Worm (Caenorhabditis elegans): ENCODE results near the gene F58H1.8.

Gene F58H1.8

DNA sequence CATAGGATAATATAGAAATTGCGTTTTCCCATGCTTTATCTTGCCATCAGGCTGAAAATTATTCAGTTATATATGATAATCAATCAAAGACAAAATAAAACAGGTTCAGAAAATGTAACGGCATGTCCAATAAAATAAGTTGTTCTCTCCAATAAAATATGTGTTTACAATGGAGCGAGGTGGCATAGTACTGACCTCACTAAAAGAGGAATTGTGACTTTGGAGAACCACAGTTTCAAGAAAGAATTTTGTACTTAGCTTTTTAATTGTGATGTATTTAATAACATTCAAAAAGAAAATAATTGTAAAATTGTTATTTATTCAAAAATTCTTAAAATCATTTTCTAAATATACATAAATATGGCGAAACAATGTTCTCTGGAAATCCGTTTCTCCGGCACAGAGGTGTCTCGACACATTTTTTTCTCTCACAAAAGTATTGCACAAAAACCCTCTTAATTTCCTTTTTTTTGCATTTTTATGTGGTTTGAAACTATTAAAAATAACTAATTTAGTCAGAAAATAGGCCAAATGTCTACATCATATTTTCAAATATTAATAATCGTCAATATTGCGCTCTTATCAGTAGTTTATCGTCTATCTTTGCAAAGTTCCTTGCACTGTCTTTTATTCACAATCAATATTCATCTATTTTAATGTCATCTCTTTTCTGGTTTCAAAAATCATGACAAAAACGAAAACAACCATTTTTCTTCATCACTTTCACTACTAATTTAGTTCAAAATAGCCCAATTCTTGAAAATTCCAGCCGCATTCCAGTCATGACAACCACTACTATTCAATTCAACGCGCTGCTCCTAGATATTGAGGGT lies 1.5 kb upstream of the F58H1.8 start, which contains the start of the genes aman-2 and F58H1.3:
Gene aman-2 (minus strand): TSS at position 51 of the 833 bp plus-strand sequence.
Gene F58H1.3 (plus strand): TSS at position 783 of the 833 bp plus-strand sequence.
- TF ChIP-seq F44E2.7 (GFP tag; IDR thresholded peaks at IDR 0.05): no peak
- peak; percentile 65 for TF ChIP-seq mes-2 (tag; optimal IDR thresholded peaks at IDR 0.05; ENCODE audit: poor library complexity, severe bottlenecking)
- no peak for TF ChIP-seq jun-1 (tag; optimal IDR thresholded peaks at IDR 0.05)
- no peak for TF ChIP-seq nhr-10 (tag; optimal IDR thresholded peaks at IDR 0.05)
- TF ChIP-seq lir-3 (tag; optimal IDR thresholded peaks at IDR 0.05): no peak
- no peak for TF ChIP-seq pha-4 (GFP tag; IDR thresholded peaks at IDR 0.05)
- TF ChIP-seq pha-4 (tag; optimal IDR thresholded peaks at IDR 0.05): no peak
- TF ChIP-seq nhr-48 (tag; optimal IDR thresholded peaks at IDR 0.05): no peak
- no peak for TF ChIP-seq lin-15B (tag; optimal IDR thresholded peaks at IDR 0.05)
- TF ChIP-seq mdl-1 (tag; optimal IDR thresholded peaks at IDR 0.05): no peak
- TF ChIP-seq nhr-102 (tag; optimal IDR thresholded peaks at IDR 0.05): no peak
- TF ChIP-seq ceh-32 (tag; optimal IDR thresholded peaks at IDR 0.05; ENCODE audit: poor library complexity): no peak
- no peak for TF ChIP-seq daf-8 (GFP tag; IDR thresholded peaks at IDR 0.05)
- TF ChIP-seq nhr-237 (tag; optimal IDR thresholded peaks at IDR 0.05): no peak
- TF ChIP-seq F37D6.2 (tag; optimal IDR thresholded peaks at IDR 0.05): no peak
- peak; percentile 20 for TF ChIP-seq hlh-30 (tag; optimal IDR thresholded peaks at IDR 0.05; ENCODE audit: insufficient read depth)
- no peak for TF ChIP-seq spr-3 (GFP tag; optimal IDR thresholded peaks at IDR 0.05)
- TF ChIP-seq snpc-1.2 (GFP tag; IDR thresholded peaks at IDR 0.05): no peak
- TF ChIP-seq lin-38 (GFP tag; IDR thresholded peaks at IDR 0.05): peak; percentile 71
- no peak for TF ChIP-seq dmd-8 (GFP tag; IDR thresholded peaks at IDR 0.05)
- no peak for TF ChIP-seq ceh-20 (GFP tag; IDR thresholded peaks at IDR 0.05)
- TF ChIP-seq rbr-2 (tag; optimal IDR thresholded peaks at IDR 0.05): no peak
- TF ChIP-seq F49E8.2 (tag; optimal IDR thresholded peaks at IDR 0.05; ENCODE audit: borderline replicate concordance): no peak
- TF ChIP-seq nhr-25 (tag; optimal IDR thresholded peaks at IDR 0.05; ENCODE audit: borderline replicate concordance, insufficient read depth): no peak
- TF ChIP-seq egl-43 (GFP tag; IDR thresholded peaks at IDR 0.05): no peak
- no peak for TF ChIP-seq zfp-3 (GFP tag; conservative IDR thresholded peaks at IDR 0.05)
- no peak for TF ChIP-seq zip-2 (tag; optimal IDR thresholded peaks at IDR 0.05)
- TF ChIP-seq dpl-1 (GFP tag; optimal IDR thresholded peaks at IDR 0.05): peak; percentile 27
- TF ChIP-seq saeg-2 (GFP tag; IDR thresholded peaks at IDR 0.05): no peak
- TF ChIP-seq ceh-28 (tag; optimal IDR thresholded peaks at IDR 0.05): no peak
- no peak for TF ChIP-seq ZK546.5 (tag; optimal IDR thresholded peaks at IDR 0.05)
- TF ChIP-seq arid-1 (GFP tag; conservative IDR thresholded peaks at IDR 0.05): no peak
- no peak for TF ChIP-seq set-16 (GFP tag; IDR thresholded peaks at IDR 0.05)
- no peak for TF ChIP-seq lim-7 (GFP tag; IDR thresholded peaks at IDR 0.05)
- no peak for TF ChIP-seq aha-1 (tag)
- TF ChIP-seq nhr-77 (tag; optimal IDR thresholded peaks at IDR 0.05): no peak
- TF ChIP-seq ceh-82 (tag; optimal IDR thresholded peaks at IDR 0.05): no peak
- TF ChIP-seq hmg-1.1 (GFP tag; IDR thresholded peaks at IDR 0.05): 0 out of 2 replicates have a peak, but pooled peaks have one; percentile 21
- TF ChIP-seq skn-1 (tag; optimal IDR thresholded peaks at IDR 0.05): no peak
- no peak for TF ChIP-seq mdt-29 (GFP tag; IDR thresholded peaks at IDR 0.05)
- TF ChIP-seq gei-8 (GFP tag; optimal IDR thresholded peaks at IDR 0.05): no peak
- no peak for TF ChIP-seq dmd-6 (GFP tag; IDR thresholded peaks at IDR 0.05)
- TF ChIP-seq ceh-62 (tag; optimal IDR thresholded peaks at IDR 0.05): no peak
- TF ChIP-seq ctbp-1 (GFP tag; IDR thresholded peaks at IDR 0.05): no peak
- no peak for TF ChIP-seq T26A8.4 (GFP tag; IDR thresholded peaks at IDR 0.05)
- TF ChIP-seq php-3 (GFP tag; IDR thresholded peaks at IDR 0.05): no peak
- TF ChIP-seq madf-5 (GFP tag; IDR thresholded peaks at IDR 0.05): no peak
- TF ChIP-seq aly-2 (tag; optimal IDR thresholded peaks at IDR 0.05): no peak
- TF ChIP-seq lin-1 (GFP tag; IDR thresholded peaks at IDR 0.05): no peak
- no peak for TF ChIP-seq sdz-12 (GFP tag; optimal IDR thresholded peaks at IDR 0.05)
